Fruit fly (Drosophila melanogaster): Measurements from ENCODE around the gene daed.

Gene daed

DNA sequence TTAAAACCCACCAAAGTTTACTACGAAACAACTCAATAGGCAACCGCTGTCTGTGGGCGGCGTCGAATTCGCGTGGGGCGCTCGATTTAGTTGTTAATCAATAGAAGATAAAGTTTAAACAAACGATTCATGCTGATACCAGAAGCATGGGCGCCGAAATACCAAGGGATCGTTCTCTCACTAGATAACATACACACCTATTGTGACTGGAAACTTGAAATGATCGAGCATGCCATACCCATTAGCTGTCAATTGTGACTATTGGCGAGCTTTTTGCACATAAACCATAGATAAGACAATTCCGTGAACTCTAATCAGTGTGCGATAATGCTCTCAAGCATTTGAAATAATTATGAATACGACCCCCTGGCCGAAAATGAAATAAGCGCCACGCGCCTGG, 36.7 kb downstream of the daed start (continued):
- peak; percentile 20 for TF ChIP-seq Fer2 (tag; optimal IDR thresholded peaks at IDR 0.05)
- peak; percentile 82 for TF ChIP-seq Xbp1 (GFP tag; optimal IDR thresholded peaks at IDR 0.05)
- TF ChIP-seq gt (GFP tag; IDR thresholded peaks at IDR 0.05), result 0 out of 2 replicates have a peak, but pooled peaks have one; percentile 20
- peak; percentile 64; the same call in 2 of the 3 replicates for TF ChIP-seq ci (GFP tag; IDR thresholded peaks at IDR 0.05)
- peak; percentile 45 for TF ChIP-seq Camta (GFP tag; optimal IDR thresholded peaks at IDR 0.05)
- peak; percentile 73 for TF ChIP-seq E2f1 (GFP tag; IDR thresholded peaks at IDR 0.05)
- TF ChIP-seq Scr (GFP tag; IDR thresholded peaks at IDR 0.05; ENCODE audit: partially characterized antibody), result no peak
- TF ChIP-seq tup (GFP tag; optimal IDR thresholded peaks at IDR 0.05), result peak; percentile 52
- no peak; the same call in 1 of the 2 replicates for TF ChIP-seq CG13287 (GFP tag; IDR thresholded peaks at IDR 0.05; ENCODE audit: partially characterized antibody)
- TF ChIP-seq CG7372 (GFP tag; IDR thresholded peaks at IDR 0.05), result peak; percentile 52; the same call in 1 of the 2 replicates
- TF ChIP-seq CG14667 (GFP tag; IDR thresholded peaks at IDR 0.05), result peak; percentile 58
- peak; percentile 63 for TF ChIP-seq CG8388 (GFP tag; optimal IDR thresholded peaks at IDR 0.05)
- no peak for TF ChIP-seq kni (GFP tag; optimal IDR thresholded peaks at IDR 0.05)
- TF ChIP-seq org-1 (GFP tag; optimal IDR thresholded peaks at IDR 0.05), result peak; percentile 65
- TF ChIP-seq CG10979 (tag; optimal IDR thresholded peaks at IDR 0.05), result peak; percentile 13
- TF ChIP-seq CG13424 (tag; optimal IDR thresholded peaks at IDR 0.05), result peak; percentile 80
- peak; percentile 28 for TF ChIP-seq dm (GFP tag; optimal IDR thresholded peaks at IDR 0.05)
- peak; percentile 93 for TF ChIP-seq Ets65A (GFP tag)
- peak; percentile 83 for TF ChIP-seq nmo (GFP tag; optimal IDR thresholded peaks at IDR 0.05)
- TF ChIP-seq hb (GFP tag; IDR thresholded peaks at IDR 0.05; ENCODE audit: partially characterized antibody), result no peak
- TF ChIP-seq CG6654 (GFP tag; optimal IDR thresholded peaks at IDR 0.05), result peak; percentile 12
- peak; percentile 63 for TF ChIP-seq Dek (tag; optimal IDR thresholded peaks at IDR 0.05)
- TF ChIP-seq HHEX (GFP tag; optimal IDR thresholded peaks at IDR 0.05), result peak; percentile 78
- no peak for TF ChIP-seq CG7271 (tag; optimal IDR thresholded peaks at IDR 0.05)
- TF ChIP-seq wdn (GFP tag; IDR thresholded peaks at IDR 0.05), result peak; percentile 65
- TF ChIP-seq Dbx (GFP tag; IDR thresholded peaks at IDR 0.05), result peak; percentile 73; the same call in 2 of the 3 replicates
- TF ChIP-seq crol (GFP tag; IDR thresholded peaks at IDR 0.05), result no peak
- TF ChIP-seq CG6689 (GFP tag; IDR thresholded peaks at IDR 0.05), result peak; percentile 58
- no peak for TF ChIP-seq NC2β (GFP tag; optimal IDR thresholded peaks at IDR 0.05)
- TF ChIP-seq CG2199 (GFP tag; IDR thresholded peaks at IDR 0.05), result 0 out of 3 replicates have a peak, but pooled peaks have one; percentile 50
- TF ChIP-seq ERR (GFP tag; optimal IDR thresholded peaks at IDR 0.05), result peak; percentile 68
- TF ChIP-seq D19B (GFP tag; optimal IDR thresholded peaks at IDR 0.05), result peak; percentile 97
- no peak for TF ChIP-seq Bdp1 (GFP tag; optimal IDR thresholded peaks at IDR 0.05)
- peak; percentile 19 for TF ChIP-seq Six4 (GFP tag; optimal IDR thresholded peaks at IDR 0.05)
- TF ChIP-seq Fer1 (GFP tag; optimal IDR thresholded peaks at IDR 0.05), result peak; percentile 66
- peak; percentile 54; the same call in 1 of the 2 replicates for TF ChIP-seq gsb (GFP tag; IDR thresholded peaks at IDR 0.05)
- peak; percentile 53 for TF ChIP-seq CG17829 (tag; optimal IDR thresholded peaks at IDR 0.05)
- TF ChIP-seq CG4854 (GFP tag; optimal IDR thresholded peaks at IDR 0.05), result peak; percentile 66
- TF ChIP-seq caup (GFP tag; optimal IDR thresholded peaks at IDR 0.05; ENCODE audit: severe bottlenecking), result peak; percentile 70
- peak; percentile 82 for TF ChIP-seq dmrt99B (tag; optimal IDR thresholded peaks at IDR 0.05)
- TF ChIP-seq CG1529 (GFP tag; optimal IDR thresholded peaks at IDR 0.05), result peak; percentile 13
- peak; percentile 72 for TF ChIP-seq CG12942 (GFP tag; optimal IDR thresholded peaks at IDR 0.05)
- no peak for TF ChIP-seq CG1024 (GFP tag; IDR thresholded peaks at IDR 0.05)
- TF ChIP-seq CG6683 (GFP tag; optimal IDR thresholded peaks at IDR 0.05), result peak; percentile 22
- TF ChIP-seq seq (GFP tag; IDR thresholded peaks at IDR 0.05), result peak; percentile 50; the same call in 1 of the 2 replicates
- peak; percentile 33; the same call in 1 of the 2 replicates for TF ChIP-seq cas (GFP tag; IDR thresholded peaks at IDR 0.05)
- peak; percentile 34 for TF ChIP-seq CG16815 (GFP tag; optimal IDR thresholded peaks at IDR 0.05)
- peak; percentile 58 to 63 for TF ChIP-seq chif (GFP tag; optimal IDR thresholded peaks at IDR 0.05)
- no peak for TF ChIP-seq Sin3A (optimal IDR thresholded peaks at IDR 0.05)
- TF ChIP-seq fd102C (GFP tag; optimal IDR thresholded peaks at IDR 0.05), result no peak
